Fruit fly (Drosophila melanogaster): ENCODE data around the gene CG17712.

The CG17712 gene

DNA sequence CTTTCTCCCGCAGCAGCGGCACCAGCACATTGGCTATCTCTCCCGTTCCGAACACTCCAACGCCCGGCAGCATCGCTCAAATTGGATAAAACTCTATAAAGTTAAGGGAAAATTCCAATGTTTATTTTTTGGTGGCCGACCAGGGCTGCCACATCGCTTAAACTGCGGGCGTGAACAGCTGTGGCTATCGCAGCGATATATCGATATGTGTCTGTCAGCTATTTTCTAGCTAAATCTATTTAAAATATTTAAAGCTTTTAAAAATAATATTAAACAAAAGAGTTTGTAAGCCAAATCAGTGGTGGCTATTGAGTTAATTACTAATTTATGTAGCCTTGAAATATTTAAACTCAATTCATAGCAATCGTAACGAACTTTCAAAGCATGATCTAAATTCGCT lies at the start of gene CG17712, which contains the start of gene CG17648:
Gene CG17712 (minus strand): TSS at position 170 of the 400 bp plus-strand sequence.
Gene CG17648 (plus strand): TSS at position 356 of the 400 bp plus-strand sequence.
- no peak for TF ChIP-seq CG17801 (GFP tag; optimal IDR thresholded peaks at IDR 0.05; ENCODE audit: partially characterized antibody)

DNA sequence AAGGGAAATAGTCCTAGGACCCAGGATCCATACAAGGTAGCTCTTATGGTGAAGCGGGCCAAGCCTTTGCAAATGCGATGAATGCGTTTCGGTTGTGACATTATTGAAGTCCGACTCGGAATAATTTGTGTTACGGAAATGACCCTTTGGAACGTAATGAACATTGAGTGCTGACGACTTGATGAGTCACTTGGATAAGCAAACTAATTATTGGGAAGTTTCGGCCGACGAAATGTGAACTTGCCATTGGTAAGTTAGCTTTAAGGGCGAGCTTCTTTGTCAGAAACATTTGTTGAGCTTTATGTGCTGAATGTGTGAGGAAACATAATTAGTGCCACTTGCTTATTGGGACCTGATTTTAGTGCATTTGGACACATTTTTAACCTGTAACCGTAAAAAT lies 42.9 kb upstream of the CG17712 start, which contains the start of gene Gr22a:
Gene Gr22a (minus strand): TSS at position 101 of the 400 bp plus-strand sequence.
- TF ChIP-seq CG17801 (GFP tag; optimal IDR thresholded peaks at IDR 0.05; ENCODE audit: partially characterized antibody): no peak

- no peak for TF ChIP-seq CG17801 (GFP tag; optimal IDR thresholded peaks at IDR 0.05; ENCODE audit: partially characterized antibody)
Observed at dm6 chr2L:1793168-1793567, 41.2 kb upstream of the CG17712 start, which contains the start of gene Gr22b. Gr22b (minus strand) TSS chr2L:1793268.

- no peak for TF ChIP-seq CG17801 (GFP tag; optimal IDR thresholded peaks at IDR 0.05; ENCODE audit: partially characterized antibody)
Observed at dm6 chr2L:1791723-1792122, 39.8 kb upstream of the CG17712 start, which contains the start of gene Gr22c. Gr22c (minus strand) TSS chr2L:1791823.

DNA sequence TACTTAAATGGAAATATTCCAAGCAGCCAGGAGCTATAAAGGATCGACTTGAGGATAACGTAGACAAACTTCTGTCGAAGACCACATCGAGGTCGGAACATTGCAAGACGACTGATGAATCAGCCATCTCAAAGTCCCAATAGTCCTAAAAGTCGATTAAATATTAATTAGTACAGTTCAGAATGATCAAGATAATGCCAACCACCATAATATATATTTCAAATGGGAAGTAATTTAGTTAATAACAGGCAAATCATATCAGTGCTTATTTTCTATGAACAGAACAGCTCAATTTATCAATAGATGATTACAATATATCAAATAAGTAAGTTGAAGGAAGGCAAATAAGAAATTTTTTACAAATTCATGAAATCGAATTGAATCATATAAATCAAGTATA lies 38.3 kb upstream of the CG17712 start, which contains the start of gene Gr22d:
Gene Gr22d (minus strand): TSS at position 101 of the 400 bp plus-strand sequence.
- TF ChIP-seq CG17801 (GFP tag; optimal IDR thresholded peaks at IDR 0.05; ENCODE audit: partially characterized antibody): no peak

DNA sequence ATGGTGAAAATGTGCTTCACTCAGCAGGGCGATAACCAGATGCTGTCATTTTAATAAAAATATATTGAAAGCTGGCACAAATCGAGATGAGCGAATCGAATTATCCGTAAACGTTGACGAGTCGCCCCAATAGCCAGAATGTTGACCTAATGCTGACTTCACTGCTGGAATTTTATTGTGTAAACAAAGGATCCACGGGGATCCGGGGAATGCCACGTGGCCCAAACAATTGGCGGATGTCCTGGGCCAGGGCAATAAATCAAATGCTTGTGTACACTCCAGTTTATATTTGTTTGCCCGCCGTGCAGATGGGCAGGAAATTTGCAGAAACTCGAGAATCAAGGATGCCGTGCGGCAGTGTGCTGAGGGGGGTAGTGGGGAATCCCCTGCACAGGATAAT lies 36.0 kb upstream of the CG17712 start:
- TF ChIP-seq CG17801 (GFP tag; optimal IDR thresholded peaks at IDR 0.05; ENCODE audit: partially characterized antibody): no peak

dm6 chr2L:1783762-1784161 lies 31.8 kb upstream of the CG17712 start, which contains the start of gene Gr22e:
Gr22e (plus strand) TSS chr2L:1784062.
- TF ChIP-seq CG17801 (GFP tag; optimal IDR thresholded peaks at IDR 0.05; ENCODE audit: partially characterized antibody): no peak

dm6 chr2L:1758853-1759252 lies 6.9 kb upstream of the CG17712 start, which contains the start of gene CG17650:
CG17650 (minus strand) TSS chr2L:1759093.
- no peak for TF ChIP-seq CG17801 (GFP tag; optimal IDR thresholded peaks at IDR 0.05; ENCODE audit: partially characterized antibody)

- TF ChIP-seq CG17801 (GFP tag; optimal IDR thresholded peaks at IDR 0.05; ENCODE audit: partially characterized antibody): no peak
Observed at dm6 chr2L:1756351-1756750, 4.4 kb upstream of the CG17712 start, which contains the start of gene Gr22f. Gr22f (minus strand) TSS chr2L:1756451.

DNA sequence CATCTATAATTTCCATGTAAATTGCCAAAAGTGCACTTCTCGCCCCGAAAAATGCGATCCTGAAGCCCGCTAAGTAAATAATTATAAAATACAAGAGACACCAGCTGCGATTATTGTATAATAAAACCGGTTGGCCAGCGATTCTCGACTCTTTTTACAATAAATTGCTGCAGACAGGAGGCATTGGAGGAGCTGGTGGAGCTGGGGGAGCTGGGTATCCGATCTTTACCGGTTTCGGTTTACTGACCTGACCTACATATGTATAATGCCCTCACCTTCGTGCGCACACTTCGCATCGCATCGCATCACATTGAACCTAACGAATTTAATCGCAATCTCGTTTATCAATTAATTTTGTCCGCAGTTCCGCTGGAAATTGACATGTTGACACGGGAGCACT lies 3.5 kb downstream of the CG17712 start:
- TF ChIP-seq CG17801 (GFP tag; optimal IDR thresholded peaks at IDR 0.05; ENCODE audit: partially characterized antibody): no peak

DNA sequence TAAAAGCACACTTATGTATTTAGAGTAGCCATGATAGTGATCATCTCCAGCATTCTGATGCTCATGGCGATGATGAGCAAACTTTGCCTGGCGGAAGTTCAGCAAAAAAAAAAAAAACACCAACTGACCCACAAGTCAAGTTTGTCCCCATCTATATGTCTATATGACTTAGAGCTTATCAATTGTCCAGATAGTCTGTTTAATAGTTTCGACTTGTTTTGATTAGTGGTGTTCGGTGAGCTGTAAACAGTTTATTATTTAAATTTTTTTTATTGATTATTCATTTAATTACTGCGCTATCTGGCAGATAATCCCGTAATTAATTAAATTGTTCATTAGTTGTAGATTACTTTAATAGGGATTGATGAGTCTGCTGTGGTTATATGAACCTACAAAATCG lies 8.1 kb downstream of the CG17712 start:
- TF ChIP-seq CG17801 (GFP tag; optimal IDR thresholded peaks at IDR 0.05; ENCODE audit: partially characterized antibody): no peak

- no peak for TF ChIP-seq CG17801 (GFP tag; optimal IDR thresholded peaks at IDR 0.05; ENCODE audit: partially characterized antibody)
Observed at dm6 chr2L:1740095-1740494, 11.8 kb downstream of the CG17712 start.

DNA sequence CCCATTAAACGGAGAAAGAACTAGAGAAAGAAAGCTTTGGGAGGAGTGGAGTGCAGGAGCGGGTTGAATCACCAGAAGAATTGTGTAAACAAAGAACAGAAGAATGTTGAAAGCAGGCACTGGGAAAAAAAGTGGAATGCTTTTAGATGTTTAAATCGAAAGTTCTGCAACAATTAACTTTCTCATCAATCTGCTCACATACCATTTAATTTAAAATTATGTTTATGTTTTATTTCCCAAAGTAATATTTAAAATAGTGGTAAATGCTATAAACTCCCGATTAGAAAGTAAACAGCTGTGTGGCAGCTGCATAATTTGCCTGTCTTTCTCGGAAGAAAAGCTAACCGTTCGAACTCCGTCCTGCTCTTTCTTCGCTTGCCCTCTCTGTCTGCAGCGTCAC lies 13.9 kb downstream of the CG17712 start:
- no peak for TF ChIP-seq CG17801 (GFP tag; optimal IDR thresholded peaks at IDR 0.05; ENCODE audit: partially characterized antibody)

DNA sequence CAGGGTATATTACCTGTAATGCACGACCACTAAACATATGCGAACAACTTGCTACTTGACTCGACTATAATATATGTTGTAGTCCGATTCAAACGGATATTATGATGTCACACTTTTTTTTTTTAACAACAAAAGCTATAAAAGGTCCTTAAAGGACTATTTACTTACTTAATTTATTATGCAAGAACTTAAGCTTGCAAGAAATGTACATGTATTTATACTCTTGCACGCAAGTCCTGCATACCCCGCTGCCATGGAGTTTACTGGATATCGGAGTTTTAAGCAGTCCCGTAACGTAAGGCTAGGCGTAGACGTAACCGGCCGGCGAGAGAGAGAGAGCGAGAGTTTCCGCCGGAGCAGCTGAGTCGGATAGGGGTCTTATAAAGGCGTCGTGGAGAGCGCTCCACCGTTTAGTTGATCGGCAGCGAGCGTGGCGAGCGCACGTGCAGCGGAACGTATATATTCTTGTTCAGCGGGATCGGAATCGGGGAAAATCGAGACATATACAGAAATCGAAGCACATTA lies 14.8 kb downstream of the CG17712 start:
- TF ChIP-seq CG17801 (GFP tag; optimal IDR thresholded peaks at IDR 0.05; ENCODE audit: partially characterized antibody): peak; percentile 63

dm6 chr2L:1735133-1735532 lies 16.8 kb downstream of the CG17712 start:
- TF ChIP-seq CG17801 (GFP tag; optimal IDR thresholded peaks at IDR 0.05; ENCODE audit: partially characterized antibody): no peak

- TF ChIP-seq CG17801 (GFP tag; optimal IDR thresholded peaks at IDR 0.05; ENCODE audit: partially characterized antibody): no peak
Observed at dm6 chr2L:1733155-1733813, 18.6 kb downstream of the CG17712 start.

All from ovary, adult (tissue).